Fruit fly (Drosophila melanogaster) whole organism, embryonic: ENCODE data around the gene pps.

Experiments used
- Atf3 ChIP-seq: fragments of 200-800 bp; sonication (Bioruptor generic); optimal IDR thresholded peaks from 3 replicates; lab custom pipeline; 2016; ENCODE audit warnings: missing biosample characterization, missing genetic modification characterization
- CG12769 ChIP-seq: fragments of 200-800 bp; sonication (Bioruptor generic); optimal IDR thresholded peaks from 2 replicates; lab custom pipeline; 2019; ENCODE audit warnings: missing biosample characterization, mild to moderate bottlenecking, missing genetic modification characterization, moderate library complexity
- CG6765 ChIP-seq: fragments of 200-800 bp; sonication (Bioruptor generic); optimal IDR thresholded peaks from 3 replicates; lab custom pipeline; 2017; ENCODE audit warnings: missing biosample characterization, mild to moderate bottlenecking, missing genetic modification characterization
- CG7839 ChIP-seq: fragments of 200-800 bp; sonication (Bioruptor generic); optimal IDR thresholded peaks from 3 replicates; lab custom pipeline; 2018; ENCODE audit warnings: missing biosample characterization, mild to moderate bottlenecking, missing genetic modification characterization, moderate library complexity
- MBD-R2 ChIP-seq: fragments of 200-800 bp; sonication (Bioruptor generic); IDR thresholded peaks from 2 replicates; pipeline ENCODE4 v1.3.6; 2022; ENCODE audit warnings: missing biosample characterization, missing genetic modification characterization
- dmrt99B ChIP-seq: fragments of 200-800 bp; sonication (Bioruptor generic); optimal IDR thresholded peaks from 2 replicates; lab custom pipeline; 2018; ENCODE audit warnings: missing biosample characterization, mild to moderate bottlenecking, missing genetic modification characterization, moderate library complexity
- ind ChIP-seq: fragments of 200-800 bp; sonication (Bioruptor generic); optimal IDR thresholded peaks from 3 replicates; lab custom pipeline; 2016; ENCODE audit warnings: missing biosample characterization, missing genetic modification characterization

DNA sequence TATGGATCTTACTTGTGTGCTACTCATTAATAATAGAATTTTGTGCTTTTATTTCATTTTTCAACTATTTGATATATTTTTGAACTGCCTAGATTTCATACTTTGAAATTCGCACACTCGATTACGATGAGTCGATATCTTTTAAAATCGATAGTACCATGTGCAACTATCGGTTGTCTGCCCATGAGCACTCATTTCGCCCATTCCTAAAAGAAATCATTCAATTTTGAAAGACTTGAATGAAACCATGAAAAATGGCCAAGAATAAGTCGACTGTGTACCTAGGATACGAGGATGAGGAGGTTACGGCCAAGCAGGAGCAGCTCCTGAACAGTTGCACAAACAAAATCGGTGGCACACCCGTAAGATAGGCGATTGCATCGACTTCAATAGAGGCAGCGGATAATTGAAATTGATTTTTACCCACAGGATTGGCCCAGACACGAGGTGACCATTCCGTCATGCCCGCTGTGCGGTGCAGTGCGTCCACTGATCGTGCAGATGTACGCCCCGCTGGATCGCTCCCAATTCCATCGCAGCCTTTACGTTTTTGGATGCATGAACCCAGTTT, 42.8 kb downstream of the pps start, which contains the start of gene trus:
- no peak for TF ChIP-seq dmrt99B (tag; lab: Kevin White, UChicago)
- peak; percentile 75 for TF ChIP-seq MBD-R2 (GFP tag; lab: Robert Waterston, UW)
- TF ChIP-seq Atf3 (GFP tag; lab: Kevin White, UChicago), result no peak
- no peak for TF ChIP-seq CG7839 (tag; lab: Kevin White, UChicago)
- no peak for TF ChIP-seq CG6765 (GFP tag; lab: Kevin White, UChicago)
- no peak for TF ChIP-seq CG12769 (tag; lab: Kevin White, UChicago)
- no peak for TF ChIP-seq ind
